Worm (Caenorhabditis elegans) whole organism, L1 larva: ENCODE measurements around the gene hlh-19.

Source experiments
- aha-1 ChIP-seq: fragments of 150-350 bp; optimal IDR thresholded peaks from 2 replicates; lab custom pipeline; 2014; ENCODE audit warnings: missing biosample characterization, missing genetic modification characterization
- dpl-1 ChIP-seq, 3 experiments: fragments of 150-350 bp in 2 of 3; sonication (generic microtip) in 1 of 3; optimal IDR thresholded peaks; 2 replicates each; lab custom pipeline; 2014 to 2017; ENCODE audit warnings: missing biosample characterization in 3 of 3, missing genetic modification characterization in 3 of 3, missing genetic modification reagents in 3 of 3
- fkh-10 ChIP-seq: sonication (generic microtip); optimal IDR thresholded peaks from 2 replicates; lab custom pipeline; 2017; ENCODE audit warnings: missing biosample characterization, missing genetic modification reagents, missing genetic modification characterization
- nhr-12 ChIP-seq: sonication (generic microtip); optimal IDR thresholded peaks from 2 replicates; lab custom pipeline; 2017; ENCODE audit warnings: missing biosample characterization, missing genetic modification characterization
- nhr-20 ChIP-seq: sonication (generic microtip); optimal IDR thresholded peaks from 2 replicates; lab custom pipeline; 2016; ENCODE audit warnings: mild to moderate bottlenecking, missing genetic modification characterization, missing compliant biosample characterization
- nhr-90 ChIP-seq: sonication (generic microtip); optimal IDR thresholded peaks from 2 replicates; lab custom pipeline; 2016; ENCODE audit warnings: mild to moderate bottlenecking, missing genetic modification characterization, missing compliant biosample characterization; ENCODE audit not compliant: poor library complexity
- tbx-2 ChIP-seq: sonication (generic microtip); optimal IDR thresholded peaks from 2 replicates; lab custom pipeline; 2016; ENCODE audit warnings: missing genetic modification characterization, missing compliant biosample characterization

DNA sequence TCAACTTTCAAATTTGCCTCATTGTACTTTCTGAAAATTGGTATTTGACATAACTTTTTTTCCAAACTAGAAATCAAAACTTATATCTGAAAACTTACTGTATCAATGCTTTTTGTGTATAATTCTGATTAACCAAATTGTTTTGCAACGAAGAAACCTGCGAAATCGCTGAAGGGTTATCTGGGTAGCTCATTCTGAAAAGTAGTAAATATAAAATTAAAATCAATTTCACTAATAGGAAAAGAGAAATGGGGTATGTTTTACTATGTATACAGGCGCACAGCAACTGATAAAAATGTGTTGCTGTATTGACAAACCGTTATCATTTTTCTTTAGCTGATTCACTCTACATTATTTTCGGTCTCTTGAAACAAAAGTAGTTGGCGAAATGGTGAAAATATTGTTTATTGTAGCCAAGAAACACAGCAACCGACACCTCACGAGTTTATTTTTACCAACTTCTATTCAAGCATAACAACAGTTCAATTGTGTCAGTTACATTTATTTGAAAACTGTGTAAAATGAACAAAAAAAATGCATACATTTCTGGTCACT lies 5.8 kb downstream of the hlh-19 start, which contains the start of gene F57C12.2:
- TF ChIP-seq dpl-1 (GFP tag; optimal IDR thresholded peaks at IDR 0.05; lab: Kevin White, UChicago) (no peak), nhr-90 (tag; lab: Kevin White, UChicago) (no peak), nhr-12 (tag; lab: Kevin White, UChicago) (no peak), fkh-10 (GFP tag; lab: Kevin White, UChicago) (no peak), tbx-2 (tag; lab: Kevin White, UChicago) (no peak), aha-1 (tag; lab: Kevin White, UChicago) (no peak), nhr-20 (no peak)
